Worm (Caenorhabditis elegans) whole organism, early embryonic: Measurements from ENCODE around the gene rpl-6.

Experiments used
- B0310.2 ChIP-seq: sonication (generic microtip); optimal IDR thresholded peaks from 2 replicates; lab custom pipeline; 2016; ENCODE audit warnings: mild to moderate bottlenecking, missing genetic modification characterization, missing compliant biosample characterization
- F13C5.2 ChIP-seq: sonication (generic microtip); optimal IDR thresholded peaks from 2 replicates; lab custom pipeline; 2017; ENCODE audit warnings: mild to moderate bottlenecking, missing genetic modification characterization, inconsistent platforms, missing compliant biosample characterization
- aly-1 ChIP-seq: sonication (generic microtip); optimal IDR thresholded peaks from 2 replicates; lab custom pipeline; 2016; ENCODE audit warnings: missing genetic modification characterization, missing compliant biosample characterization
- ama-1 ChIP-seq: fragments of 150-350 bp; optimal IDR thresholded peaks from 2 replicates; lab custom pipeline; 2014
- ceh-13 ChIP-seq: fragments of 200-800 bp; sonication (Bioruptor generic); optimal IDR thresholded peaks from 2 replicates; lab custom pipeline; 2018; ENCODE audit warnings: mild to moderate bottlenecking, missing genetic modification characterization, missing compliant biosample characterization
- ceh-36 ChIP-seq: sonication (generic microtip); optimal IDR thresholded peaks from 2 replicates; lab custom pipeline; 2016; ENCODE audit warnings: missing genetic modification characterization, inconsistent platforms, missing compliant biosample characterization
- ets-7 ChIP-seq: sonication (generic microtip); optimal IDR thresholded peaks from 2 replicates; lab custom pipeline; 2016; ENCODE audit warnings: missing genotype, missing genetic modification characterization, missing compliant biosample characterization
- flt-1 ChIP-seq: fragments of 200-800 bp; sonication (Bioruptor generic); IDR thresholded peaks from 2 replicates; pipeline ENCODE4 v1.3.6; 2022; ENCODE audit warnings: missing genetic modification characterization, missing compliant biosample characterization
- hmbx-1 ChIP-seq: sonication (generic microtip); optimal IDR thresholded peaks from 2 replicates; lab custom pipeline; 2016; ENCODE audit warnings: mild to moderate bottlenecking, missing genetic modification characterization, missing compliant biosample characterization
- hmg-4 ChIP-seq: fragments of 200-800 bp; sonication (Bioruptor generic); optimal IDR thresholded peaks from 2 replicates; lab custom pipeline; 2018; ENCODE audit warnings: mild to moderate bottlenecking, missing genetic modification characterization, missing compliant biosample characterization
- hnd-1 ChIP-seq: sonication (generic microtip); optimal IDR thresholded peaks from 2 replicates; lab custom pipeline; 2016; ENCODE audit warnings: missing genetic modification characterization, missing compliant biosample characterization
- pes-1 ChIP-seq: fragments of 200-800 bp; sonication (Bioruptor generic); IDR thresholded peaks from 2 replicates; pipeline ENCODE4 v1.3.6; 2022; ENCODE audit warnings: missing genetic modification reagents, missing genetic modification characterization, missing compliant biosample characterization
- scrt-1 ChIP-seq: fragments of 200-800 bp; sonication (Bioruptor generic); IDR thresholded peaks from 2 replicates; pipeline ENCODE4 v1.3.6; 2022; ENCODE audit warnings: missing genetic modification characterization, missing compliant biosample characterization
- sea-1 ChIP-seq: fragments of 200-800 bp; sonication (Bioruptor generic); conservative IDR thresholded peaks from 2 replicates; pipeline ENCODE4 v1.3.6; 2022; ENCODE audit warnings: missing genetic modification characterization, missing compliant biosample characterization
- tbx-11 ChIP-seq: fragments of 200-800 bp; sonication (Bioruptor generic); IDR thresholded peaks from 2 replicates; pipeline ENCODE4 v1.3.6; 2022; ENCODE audit warnings: missing genetic modification characterization, missing compliant biosample characterization
- tbx-37 ChIP-seq: fragments of 200-800 bp; sonication (Bioruptor generic); conservative IDR thresholded peaks from 2 replicates; pipeline ENCODE4 v1.3.6; 2022; ENCODE audit warnings: missing genetic modification reagents, missing genetic modification characterization, missing compliant biosample characterization
- tra-4 ChIP-seq: sonication (generic microtip); optimal IDR thresholded peaks from 2 replicates; lab custom pipeline; 2017; ENCODE audit warnings: missing genetic modification characterization, missing compliant biosample characterization

The rpl-6 gene

DNA sequence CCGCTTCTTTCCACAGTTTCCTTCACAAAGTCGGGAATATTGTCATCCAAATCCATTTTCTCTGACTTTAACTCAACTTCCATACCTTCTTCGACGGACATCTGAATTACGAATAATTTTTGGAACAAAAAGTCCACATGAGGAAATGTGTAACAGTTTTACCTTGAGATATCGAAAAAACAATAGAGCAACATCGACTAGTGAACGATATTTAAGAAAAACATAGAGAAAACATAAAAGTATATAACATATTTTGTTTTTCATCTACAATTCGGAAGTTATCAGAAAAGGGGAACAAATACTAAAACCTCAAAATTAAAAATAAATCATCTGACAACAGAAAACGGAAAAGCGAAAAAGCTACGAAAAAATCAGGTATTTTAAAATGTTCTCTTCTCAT is 24.5 kb downstream of the rpl-6 start, which contains the start of gene adr-2:
Gene adr-2 (minus strand): TSS at position 101 of the 400 bp plus-strand sequence.
- TF ChIP-seq hmg-4 (GFP tag; lab: Kevin White, UChicago) (no peak), tbx-37 (no peak), ets-7 (tag; lab: Kevin White, UChicago) (no peak), pes-1 (GFP tag; lab: Robert Waterston, UW) (no peak), tbx-11 (no peak), ama-1 (lab: Kevin White, UChicago) (no peak), hmbx-1 (no peak), ceh-36 (tag; lab: Kevin White, UChicago) (no peak)

DNA sequence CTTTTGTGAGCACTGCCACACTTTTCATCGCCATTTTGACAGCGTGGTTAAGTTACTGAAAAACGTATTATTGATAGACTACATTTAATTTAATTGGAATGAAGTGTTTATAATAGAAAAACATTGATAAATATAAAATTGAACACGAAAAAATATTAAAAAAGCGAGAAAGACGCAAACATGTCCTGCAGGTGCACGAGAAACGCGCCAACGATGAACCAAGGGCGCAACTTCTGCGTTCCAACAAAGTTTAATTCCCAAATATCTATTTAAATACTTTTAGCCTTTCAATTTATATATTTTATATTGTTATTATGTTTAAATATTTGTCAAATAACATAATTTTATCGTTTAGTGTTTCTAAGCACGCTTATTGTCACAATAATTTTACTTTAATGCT is 25.9 kb downstream of the rpl-6 start, which contains the start of gene ndus-8:
Gene ndus-8 (minus strand): TSS at position 55 of the 400 bp plus-strand sequence.
- TF ChIP-seq tbx-37 (no peak), aly-1 (no peak), hnd-1 (tag; lab: Kevin White, UChicago) (no peak), scrt-1 (GFP tag; lab: Robert Waterston, UW) (no peak), ceh-13 (GFP tag; lab: Kevin White, UChicago) (no peak), tra-4 (tag; lab: Kevin White, UChicago) (no peak), flt-1 (GFP tag; lab: Robert Waterston, UW) (no peak)

DNA sequence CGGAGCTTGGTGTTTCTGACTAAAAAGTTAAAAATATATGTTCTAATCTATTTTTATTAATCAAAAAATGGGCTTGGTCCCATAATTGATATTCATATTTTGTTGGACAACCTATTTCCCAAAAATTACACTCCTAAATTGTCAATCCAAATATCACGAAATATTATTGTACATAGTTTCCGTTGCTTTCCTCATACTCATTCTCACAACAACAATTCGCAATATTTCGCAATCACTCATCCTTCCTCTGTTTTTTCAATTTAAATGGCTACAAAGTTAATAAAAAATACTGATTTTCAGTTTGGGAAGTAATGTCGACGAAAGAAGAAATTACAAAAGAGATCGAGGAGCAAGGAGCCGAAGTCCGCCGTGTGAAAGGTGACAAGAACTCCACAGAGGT is 30.5 kb downstream of the rpl-6 start, which contains the start of gene pars-1:
Gene pars-1 (plus strand): TSS at position 301 of the 400 bp plus-strand sequence.
- TF ChIP-seq tbx-37 (no peak), ama-1 (lab: Kevin White, UChicago) (no peak), hnd-1 (tag; lab: Kevin White, UChicago) (no peak), sea-1 (GFP tag; lab: Robert Waterston, UW) (no peak), tbx-11 (no peak), scrt-1 (GFP tag; lab: Robert Waterston, UW) (no peak), flt-1 (GFP tag; lab: Robert Waterston, UW) (no peak), tra-4 (tag; lab: Kevin White, UChicago) (no peak), ceh-36 (tag; lab: Kevin White, UChicago) (no peak), pes-1 (GFP tag; lab: Robert Waterston, UW) (no peak), aly-1 (no peak), ceh-13 (GFP tag; lab: Kevin White, UChicago) (no peak), hmbx-1 (no peak), ets-7 (tag; lab: Kevin White, UChicago) (no peak), hmg-4 (GFP tag; lab: Kevin White, UChicago) (no peak), F13C5.2 (tag; lab: Kevin White, UChicago) (no peak), B0310.2 (tag; lab: Kevin White, UChicago) (no peak)

- TF ChIP-seq flt-1 (GFP tag; lab: Robert Waterston, UW), result no peak
- TF ChIP-seq ama-1 (lab: Kevin White, UChicago), result no peak
- no peak for TF ChIP-seq hmbx-1
- no peak for TF ChIP-seq pes-1 (GFP tag; lab: Robert Waterston, UW)
- no peak for TF ChIP-seq ceh-13 (GFP tag; lab: Kevin White, UChicago)
- no peak for TF ChIP-seq sea-1 (GFP tag; lab: Robert Waterston, UW)
- no peak for TF ChIP-seq scrt-1 (GFP tag; lab: Robert Waterston, UW)
- TF ChIP-seq tbx-11, result no peak
- no peak for TF ChIP-seq tbx-37
- no peak for TF ChIP-seq F13C5.2 (tag; lab: Kevin White, UChicago)
- TF ChIP-seq tra-4 (tag; lab: Kevin White, UChicago), result no peak
- no peak for TF ChIP-seq ceh-36 (tag; lab: Kevin White, UChicago)
- no peak for TF ChIP-seq aly-1
- no peak for TF ChIP-seq B0310.2 (tag; lab: Kevin White, UChicago)
- no peak for TF ChIP-seq ets-7 (tag; lab: Kevin White, UChicago)
- no peak for TF ChIP-seq hmg-4 (GFP tag; lab: Kevin White, UChicago)
- TF ChIP-seq hnd-1 (tag; lab: Kevin White, UChicago), result no peak
Measured at ce11 chrIII:7239416-7239815, 31.2 kb downstream of the rpl-6 start.

DNA sequence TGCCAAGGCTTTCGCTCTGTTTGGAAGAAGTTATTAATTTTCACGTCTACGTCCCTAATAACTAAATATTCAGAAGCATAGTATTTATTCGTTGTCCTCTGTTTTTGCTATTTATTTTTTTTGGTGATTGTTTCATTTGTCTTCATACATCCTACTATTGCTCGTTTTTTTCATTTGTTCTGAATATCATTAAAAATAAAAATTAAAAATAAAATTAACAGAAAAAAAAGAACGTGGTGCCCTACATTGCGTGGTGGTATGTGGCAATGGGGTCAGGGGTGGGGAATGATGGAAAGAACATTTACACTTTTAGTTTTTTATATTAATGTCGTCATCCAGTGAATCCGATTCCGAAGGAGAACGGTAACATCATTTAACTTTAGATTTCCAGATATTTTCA is 32.8 kb downstream of the rpl-6 start, which contains the start of gene ztf-31:
Gene ztf-31 (plus strand): TSS at position 301 of the 400 bp plus-strand sequence.
- TF ChIP-seq pes-1 (GFP tag; lab: Robert Waterston, UW) (no peak), hnd-1 (tag; lab: Kevin White, UChicago) (no peak), tbx-11 (no peak), F13C5.2 (tag; lab: Kevin White, UChicago) (no peak), tra-4 (tag; lab: Kevin White, UChicago) (no peak), tbx-37 (no peak), B0310.2 (tag; lab: Kevin White, UChicago) (no peak), flt-1 (GFP tag; lab: Robert Waterston, UW) (no peak), hmg-4 (GFP tag; lab: Kevin White, UChicago) (no peak), ets-7 (tag; lab: Kevin White, UChicago) (no peak), ceh-13 (GFP tag; lab: Kevin White, UChicago) (no peak), hmbx-1 (no peak)

- TF ChIP-seq ceh-13 (GFP tag; lab: Kevin White, UChicago), result no peak
- no peak for TF ChIP-seq ama-1 (lab: Kevin White, UChicago)
- TF ChIP-seq pes-1 (GFP tag; lab: Robert Waterston, UW), result no peak
- TF ChIP-seq hmbx-1, result no peak
- TF ChIP-seq hnd-1 (tag; lab: Kevin White, UChicago), result no peak
- no peak for TF ChIP-seq ets-7 (tag; lab: Kevin White, UChicago)
Measured at ce11 chrIII:7242988-7243387, 34.7 kb downstream of the rpl-6 start, which contains the start of gene osm-10. TSS of gene osm-10 (plus strand) at chrIII:7243280.

DNA sequence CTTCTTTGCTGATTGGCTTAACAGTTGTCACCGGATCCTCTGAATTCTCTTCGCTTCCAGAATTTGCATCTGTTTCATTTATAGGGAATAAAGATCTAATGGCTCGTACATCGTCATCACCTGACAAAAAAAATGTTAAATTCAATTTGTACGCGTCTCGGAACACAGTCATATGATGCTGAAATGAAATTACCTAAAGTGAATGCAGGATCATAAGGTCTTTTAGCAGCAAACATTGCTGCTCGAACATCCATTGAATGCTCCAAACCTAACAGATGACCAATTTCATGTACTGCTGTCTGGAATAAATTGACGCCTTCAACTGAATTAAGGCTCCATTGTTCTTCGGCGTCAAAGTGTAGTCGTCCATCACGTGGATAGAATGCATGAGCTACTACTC is 38.1 kb downstream of the rpl-6 start:
- TF ChIP-seq flt-1 (GFP tag; lab: Robert Waterston, UW), result no peak
- TF ChIP-seq tra-4 (tag; lab: Kevin White, UChicago), result no peak
- TF ChIP-seq ceh-36 (tag; lab: Kevin White, UChicago), result no peak
- no peak for TF ChIP-seq F13C5.2 (tag; lab: Kevin White, UChicago)
- no peak for TF ChIP-seq ceh-13 (GFP tag; lab: Kevin White, UChicago)
- TF ChIP-seq tbx-37, result no peak
- no peak for TF ChIP-seq sea-1 (GFP tag; lab: Robert Waterston, UW)
- TF ChIP-seq hmg-4 (GFP tag; lab: Kevin White, UChicago), result no peak
- TF ChIP-seq ama-1 (lab: Kevin White, UChicago), result no peak
- TF ChIP-seq pes-1 (GFP tag; lab: Robert Waterston, UW), result no peak
- TF ChIP-seq B0310.2 (tag; lab: Kevin White, UChicago), result no peak
- no peak for TF ChIP-seq hmbx-1
- no peak for TF ChIP-seq aly-1
- TF ChIP-seq hnd-1 (tag; lab: Kevin White, UChicago), result no peak
- no peak for TF ChIP-seq ets-7 (tag; lab: Kevin White, UChicago)
- no peak for TF ChIP-seq tbx-11
